Worm (Caenorhabditis elegans) whole organism, mixed stage, embryonic: ENCODE results near the gene Y71H10B.1.

ENCODE experiments used
- blmp-1 ChIP-seq: fragments of 150-350 bp; optimal IDR thresholded peaks from 2 replicates; lab custom pipeline; 2014; ENCODE audit warnings: missing biosample characterization, missing genetic modification characterization
- lin-13 ChIP-seq: fragments of 150-350 bp; optimal IDR thresholded peaks from 2 replicates; lab custom pipeline; 2014; ENCODE audit warnings: missing biosample characterization, missing genetic modification characterization
- nhr-12 ChIP-seq: fragments of 150-350 bp; optimal IDR thresholded peaks from 2 replicates; lab custom pipeline; 2014; ENCODE audit warnings: missing biosample characterization, missing genetic modification characterization
- unc-62 ChIP-seq: fragments of 150-350 bp; optimal IDR thresholded peaks from 2 replicates; lab custom pipeline; 2014; ENCODE audit warnings: missing biosample characterization, missing genetic modification reagents, missing genetic modification characterization

DNA sequence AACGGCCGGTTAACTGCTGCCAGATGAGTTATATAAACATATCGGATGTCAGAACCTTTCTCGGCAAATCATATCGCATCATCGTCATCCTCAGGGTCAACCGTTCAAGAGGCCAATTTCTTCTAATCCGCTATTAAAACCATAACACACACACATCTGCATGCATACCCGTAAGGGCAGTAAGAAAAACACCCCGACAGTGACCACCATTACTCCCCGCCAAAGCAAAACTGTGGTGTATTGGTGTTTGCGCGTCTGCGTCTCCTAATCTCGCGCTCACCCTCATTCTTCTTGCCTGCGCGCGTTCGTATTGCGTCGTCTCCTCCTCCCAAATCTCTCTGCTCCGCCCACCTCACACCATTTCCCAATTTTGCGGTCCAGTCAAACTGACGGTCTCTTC lies 46.6 kb downstream of the Y71H10B.1 start:
- TF ChIP-seq lin-13 (tag; lab: Kevin White, UChicago), result no peak
- TF ChIP-seq unc-62 (GFP tag; lab: Kevin White, UChicago), result peak; percentile 29
- TF ChIP-seq blmp-1, result no peak
- TF ChIP-seq nhr-12 (tag; lab: Kevin White, UChicago), result no peak
